Worm (Caenorhabditis elegans) whole organism, L3 larva: ENCODE data around the gene C29F9.12.
A peak's percentile ranks its signal among the peaks of the same experiment; 100 is the strongest.

Source experiments
- R02D3.7 ChIP-seq: fragments of 150-350 bp; optimal IDR thresholded peaks from 2 replicates; lab custom pipeline; 2014; ENCODE audit warnings: missing biosample characterization, missing genetic modification characterization
- ama-1 ChIP-seq: fragments of 150-350 bp; optimal IDR thresholded peaks from 2 replicates; lab custom pipeline; 2018
- ceh-16 ChIP-seq: sonication (generic microtip); optimal IDR thresholded peaks from 2 replicates; lab custom pipeline; 2017; ENCODE audit warnings: missing biosample characterization, missing genetic modification characterization
- ceh-28 ChIP-seq: fragments of 150-350 bp; optimal IDR thresholded peaks from 2 replicates; lab custom pipeline; 2014; ENCODE audit warnings: missing biosample characterization, missing genetic modification reagents, missing genetic modification characterization
- ceh-82 ChIP-seq: fragments of 150-350 bp; optimal IDR thresholded peaks from 2 replicates; lab custom pipeline; 2014; ENCODE audit warnings: missing biosample characterization, missing genetic modification characterization
- ceh-9 ChIP-seq: sonication (generic microtip); optimal IDR thresholded peaks from 2 replicates; lab custom pipeline; 2018; ENCODE audit warnings: missing biosample characterization, missing genetic modification characterization
- daf-12 ChIP-seq: fragments of 150-350 bp; optimal IDR thresholded peaks from 2 replicates; lab custom pipeline; 2014; ENCODE audit warnings: missing biosample characterization, missing genetic modification reagents, missing genetic modification characterization
- egl-5 ChIP-seq: fragments of 150-350 bp; optimal IDR thresholded peaks from 2 replicates; lab custom pipeline; 2017; ENCODE audit warnings: missing biosample characterization, missing genetic modification reagents, missing genetic modification characterization, inconsistent platforms
- elt-1 ChIP-seq: fragments of 150-350 bp; optimal IDR thresholded peaks from 2 replicates; lab custom pipeline; 2014; ENCODE audit warnings: missing biosample characterization, missing genetic modification characterization
- elt-2 ChIP-seq: sonication (generic microtip); optimal IDR thresholded peaks from 2 replicates; lab custom pipeline; 2016; ENCODE audit warnings: missing genetic modification reagents, mild to moderate bottlenecking, missing genetic modification characterization, missing compliant biosample characterization
- eor-1 ChIP-seq, 2 experiments: fragments of 150-350 bp; optimal IDR thresholded peaks; 2 replicates each; lab custom pipeline; 2014 to 2018; ENCODE audit warnings: missing biosample characterization in 2 of 2, missing genetic modification characterization in 2 of 2
- fkh-10 ChIP-seq: sonication (generic microtip); optimal IDR thresholded peaks from 2 replicates; lab custom pipeline; 2017; ENCODE audit warnings: missing biosample characterization, missing genetic modification reagents, missing genetic modification characterization
- fos-1 ChIP-seq: fragments of 150-350 bp; optimal IDR thresholded peaks from 2 replicates; lab custom pipeline; 2014; ENCODE audit warnings: missing biosample characterization, missing genetic modification characterization
- hmg-11 ChIP-seq: sonication (generic microtip); optimal IDR thresholded peaks from 2 replicates; lab custom pipeline; 2016; ENCODE audit warnings: missing genetic modification characterization, missing compliant biosample characterization
- jun-1 ChIP-seq: fragments of 150-350 bp; optimal IDR thresholded peaks from 2 replicates; lab custom pipeline; 2014; ENCODE audit warnings: missing biosample characterization, missing genetic modification reagents, missing genetic modification characterization
- lin-15B ChIP-seq: fragments of 150-350 bp; optimal IDR thresholded peaks from 2 replicates; lab custom pipeline; 2014; ENCODE audit warnings: missing biosample characterization, missing genetic modification characterization
- lin-39 ChIP-seq: fragments of 150-350 bp; optimal IDR thresholded peaks from 2 replicates; lab custom pipeline; 2018; ENCODE audit warnings: missing biosample characterization, missing genetic modification reagents, missing genetic modification characterization
- lsy-12 ChIP-seq: sonication (generic microtip); optimal IDR thresholded peaks from 2 replicates; lab custom pipeline; 2016; ENCODE audit warnings: mild to moderate bottlenecking, missing genetic modification characterization, missing compliant biosample characterization
- mdl-1 ChIP-seq: fragments of 150-350 bp; optimal IDR thresholded peaks from 2 replicates; lab custom pipeline; 2014; ENCODE audit warnings: missing biosample characterization, missing genetic modification characterization
- mml-1 ChIP-seq: fragments of 150-350 bp; sonication (generic microtip); optimal IDR thresholded peaks from 3 replicates; lab custom pipeline; 2014; ENCODE audit warnings: missing biosample characterization, missing genetic modification characterization
- nfya-1 ChIP-seq: sonication (generic microtip); optimal IDR thresholded peaks from 2 replicates; lab custom pipeline; 2017; ENCODE audit warnings: missing genetic modification characterization, mild to moderate bottlenecking, missing compliant biosample characterization, antibody characterized with exemption, moderate library complexity; ENCODE audit not compliant: insufficient read depth
- nhr-11 ChIP-seq: fragments of 150-350 bp; optimal IDR thresholded peaks from 2 replicates; lab custom pipeline; 2014; ENCODE audit warnings: missing biosample characterization, missing genetic modification characterization
- nhr-12 ChIP-seq: fragments of 150-350 bp; optimal IDR thresholded peaks from 2 replicates; lab custom pipeline; 2014; ENCODE audit warnings: missing biosample characterization, missing genetic modification characterization
- nhr-23 ChIP-seq: fragments of 150-350 bp; optimal IDR thresholded peaks from 2 replicates; lab custom pipeline; 2014; ENCODE audit warnings: missing biosample characterization, missing genetic modification reagents, missing genetic modification characterization
- nhr-237 ChIP-seq: fragments of 150-350 bp; optimal IDR thresholded peaks from 2 replicates; lab custom pipeline; 2014; ENCODE audit warnings: missing biosample characterization, missing genetic modification characterization
- nhr-28 ChIP-seq: fragments of 150-350 bp; optimal IDR thresholded peaks from 2 replicates; lab custom pipeline; 2014; ENCODE audit warnings: missing biosample characterization, missing genetic modification characterization
- nhr-43 ChIP-seq: sonication (generic microtip); optimal IDR thresholded peaks from 2 replicates; lab custom pipeline; 2016; ENCODE audit warnings: mild to moderate bottlenecking, missing genetic modification characterization, missing compliant biosample characterization; ENCODE audit not compliant: poor library complexity, severe bottlenecking
- nhr-77 ChIP-seq: fragments of 150-350 bp; optimal IDR thresholded peaks from 2 replicates; lab custom pipeline; 2014; ENCODE audit warnings: missing biosample characterization, missing genetic modification characterization
- pha-4 ChIP-seq: fragments of 150-350 bp; optimal IDR thresholded peaks from 2 replicates; lab custom pipeline; 2014; ENCODE audit warnings: missing biosample characterization, missing genetic modification reagents, missing genetic modification characterization
- pqm-1 ChIP-seq: fragments of 150-350 bp; optimal IDR thresholded peaks from 2 replicates; lab custom pipeline; 2017; ENCODE audit warnings: missing biosample characterization, missing genetic modification characterization, inconsistent platforms
- sea-2 ChIP-seq: fragments of 150-350 bp; sonication (generic microtip); optimal IDR thresholded peaks from 4 replicates; lab custom pipeline; 2014; ENCODE audit warnings: missing biosample characterization, missing genetic modification reagents, missing genetic modification characterization
- skn-1 ChIP-seq: fragments of 150-350 bp; optimal IDR thresholded peaks from 2 replicates; lab custom pipeline; 2014; ENCODE audit warnings: missing biosample characterization, missing genetic modification characterization
- snpc-4 ChIP-seq: fragments of 150-350 bp; optimal IDR thresholded peaks from 2 replicates; lab custom pipeline; 2014; ENCODE audit warnings: missing biosample characterization, missing genetic modification characterization
- tbx-2 ChIP-seq: sonication (generic microtip); optimal IDR thresholded peaks from 2 replicates; lab custom pipeline; 2016; ENCODE audit warnings: mild to moderate bottlenecking, missing genetic modification characterization, missing compliant biosample characterization
- unc-62 ChIP-seq: fragments of 150-350 bp; sonication (generic microtip); optimal IDR thresholded peaks from 4 replicates; lab custom pipeline; 2014; ENCODE audit warnings: missing biosample characterization, missing genetic modification reagents, missing genetic modification characterization
- zag-1 ChIP-seq: fragments of 150-350 bp; optimal IDR thresholded peaks from 2 replicates; lab custom pipeline; 2014; ENCODE audit warnings: missing biosample characterization, missing genetic modification characterization
- ztf-11 ChIP-seq: fragments of 150-350 bp; optimal IDR thresholded peaks from 2 replicates; lab custom pipeline; 2014; ENCODE audit warnings: missing biosample characterization, missing genetic modification characterization
- ztf-4 ChIP-seq: fragments of 150-350 bp; optimal IDR thresholded peaks from 2 replicates; lab custom pipeline; 2014; ENCODE audit warnings: missing biosample characterization, missing genetic modification characterization

C29F9.12 gene

ce11 chrIII:130650-131049, 8.8 kb upstream of the C29F9.12 start, which contains the start of the genes nhr-280 and C29F9.2:
Gene nhr-280 (minus strand): TSS chrIII:130750.
Gene C29F9.2 (plus strand): TSS chrIII:130947.
- no peak for TF ChIP-seq lin-15B (tag; lab: Kevin White, UChicago)
- no peak for TF ChIP-seq fos-1 (tag; lab: Kevin White, UChicago)
- TF ChIP-seq nhr-237 (tag; lab: Kevin White, UChicago): no peak
- TF ChIP-seq R02D3.7 (tag; lab: Kevin White, UChicago): no peak
- TF ChIP-seq nfya-1 (tag; lab: Kevin White, UChicago): no peak
- no peak for TF ChIP-seq ceh-82 (tag; lab: Kevin White, UChicago)
- TF ChIP-seq lin-39: no peak
- no peak for TF ChIP-seq lsy-12
- TF ChIP-seq elt-2 (tag; lab: Kevin White, UChicago): peak; percentile 38
- no peak for TF ChIP-seq fkh-10 (GFP tag; lab: Kevin White, UChicago)
- TF ChIP-seq pha-4 (tag; lab: Kevin White, UChicago): peak; percentile 38
- no peak for TF ChIP-seq hmg-11 (tag; lab: Kevin White, UChicago)

- no peak for TF ChIP-seq R02D3.7 (tag; lab: Kevin White, UChicago)
- TF ChIP-seq unc-62: no peak
- no peak for TF ChIP-seq nhr-237 (tag; lab: Kevin White, UChicago)
- TF ChIP-seq nhr-11 (tag; lab: Kevin White, UChicago): no peak
- TF ChIP-seq nhr-77: no peak
- no peak for TF ChIP-seq fkh-10 (GFP tag; lab: Kevin White, UChicago)
- TF ChIP-seq ceh-16 (tag; lab: Kevin White, UChicago): no peak
- no peak for TF ChIP-seq zag-1
- TF ChIP-seq ama-1 (lab: Kevin White, UChicago): no peak
- TF ChIP-seq elt-2 (tag; lab: Kevin White, UChicago): no peak
- TF ChIP-seq ztf-11 (tag; lab: Kevin White, UChicago): no peak
- TF ChIP-seq ceh-9 (tag; lab: Kevin White, UChicago): no peak
- no peak for TF ChIP-seq snpc-4
- no peak for TF ChIP-seq egl-5 (tag; lab: Kevin White, UChicago)
- no peak for TF ChIP-seq nhr-28 (tag; lab: Kevin White, UChicago)
- TF ChIP-seq ztf-4 (tag; lab: Kevin White, UChicago): no peak
- no peak for TF ChIP-seq tbx-2 (tag; lab: Kevin White, UChicago)
- TF ChIP-seq nhr-43 (tag; lab: Kevin White, UChicago): no peak
- TF ChIP-seq nhr-23: no peak
- no peak for TF ChIP-seq daf-12 (tag; lab: Kevin White, UChicago)
Measured at ce11 chrIII:124478-124877, 2.6 kb upstream of the C29F9.12 start, which contains the start of gene pals-23. Gene pals-23 (plus strand): TSS chrIII:124778.

ce11 chrIII:120199-120598, 1.6 kb downstream of the C29F9.12 start, which contains the start of gene pals-24:
Gene pals-24 (plus strand): TSS chrIII:120435.
- no peak for TF ChIP-seq ztf-4 (tag; lab: Kevin White, UChicago)
- TF ChIP-seq nhr-12 (tag; lab: Kevin White, UChicago): no peak
- no peak for TF ChIP-seq sea-2 (GFP tag; lab: Kevin White, UChicago)
- no peak for TF ChIP-seq nfya-1 (tag; lab: Kevin White, UChicago)
- TF ChIP-seq mml-1 (tag; lab: Kevin White, UChicago): no peak
- no peak for TF ChIP-seq daf-12 (tag; lab: Kevin White, UChicago)
- peak; percentile 58 for TF ChIP-seq pha-4 (tag; lab: Kevin White, UChicago)
- TF ChIP-seq skn-1: no peak
- TF ChIP-seq mdl-1 (tag; lab: Kevin White, UChicago): no peak
- TF ChIP-seq elt-2 (tag; lab: Kevin White, UChicago): peak; percentile 84
- TF ChIP-seq lin-39: no peak
- no peak for TF ChIP-seq ceh-28 (tag; lab: Kevin White, UChicago)
- no peak for TF ChIP-seq hmg-11 (tag; lab: Kevin White, UChicago)
- no peak for TF ChIP-seq R02D3.7 (tag; lab: Kevin White, UChicago)
- no peak for TF ChIP-seq ztf-11 (tag; lab: Kevin White, UChicago)
- TF ChIP-seq pqm-1: peak; percentile 87
- TF ChIP-seq ceh-82 (tag; lab: Kevin White, UChicago): no peak
- no peak for TF ChIP-seq elt-1 (tag; lab: Kevin White, UChicago)
- TF ChIP-seq jun-1 (tag; lab: Kevin White, UChicago): peak; percentile 46
- no peak for TF ChIP-seq nhr-77
- no peak for TF ChIP-seq eor-1 (tag; optimal IDR thresholded peaks at IDR 0.05; lab: Kevin White, UChicago)
- TF ChIP-seq nhr-28 (tag; lab: Kevin White, UChicago): no peak
